Worm (Caenorhabditis elegans): ENCODE measurements around the gene lin-66.

The lin-66 gene

DNA sequence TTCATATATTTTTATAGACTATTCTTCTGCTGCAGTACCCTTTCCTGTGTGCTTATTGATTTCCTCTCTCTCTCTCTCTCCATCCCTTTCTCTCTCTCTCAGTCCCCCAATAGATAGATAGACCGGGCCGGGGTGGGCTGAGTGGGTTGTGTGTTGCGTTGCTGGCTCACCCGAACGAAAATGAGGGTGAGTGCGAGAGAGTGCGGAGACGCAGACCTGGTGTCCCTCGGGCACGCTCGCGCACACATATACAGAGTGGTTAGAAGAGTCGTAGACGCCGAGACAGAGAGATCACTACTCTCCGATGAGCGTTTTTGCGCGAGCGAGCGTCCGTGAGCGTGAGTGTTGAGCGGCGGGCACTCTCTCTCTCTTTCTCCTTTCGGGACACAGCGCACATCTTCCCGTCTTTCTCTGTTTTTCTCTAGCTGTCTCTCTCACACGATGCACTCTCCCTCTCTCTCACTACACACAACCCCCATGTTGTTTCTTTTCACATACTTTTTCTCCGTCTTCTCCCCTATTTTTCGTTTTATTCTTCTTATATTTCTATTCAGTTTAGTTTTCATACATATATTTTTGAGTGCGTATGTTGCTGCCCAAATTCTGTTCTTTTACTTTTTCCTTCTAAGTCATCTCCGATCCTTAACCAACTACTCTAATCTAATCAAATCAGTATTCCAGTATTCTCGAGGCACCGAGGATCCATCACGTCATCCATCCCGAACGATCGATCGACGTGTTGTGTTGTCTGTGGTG is at the start of gene lin-66:
lin-66 (plus strand) TSS at position 672 of the 756 bp plus-strand sequence.
- TF ChIP-seq lsy-2 (tag; optimal IDR thresholded peaks at IDR 0.05) = no peak
- TF ChIP-seq ceh-43 (GFP tag; optimal IDR thresholded peaks at IDR 0.05) = no peak
- peak; percentile 31 for TF ChIP-seq unc-39 (tag; optimal IDR thresholded peaks at IDR 0.05)
- TF ChIP-seq nhr-28 (tag; optimal IDR thresholded peaks at IDR 0.05) = no peak
- TF ChIP-seq hlh-1 (tag; optimal IDR thresholded peaks at IDR 0.05) = peak; percentile 9
- peak; percentile 95 for TF ChIP-seq pha-4 (tag; optimal IDR thresholded peaks at IDR 0.05)
- peak; percentile 44 for TF ChIP-seq tbx-8 (GFP tag; optimal IDR thresholded peaks at IDR 0.05)
- TF ChIP-seq lin-13 (tag; optimal IDR thresholded peaks at IDR 0.05) = peak; percentile 74
- peak; percentile 66 for TF ChIP-seq unc-62 (GFP tag; optimal IDR thresholded peaks at IDR 0.05)
- TF ChIP-seq ztf-11 (tag; optimal IDR thresholded peaks at IDR 0.05) = peak; percentile 46
- peak; percentile 84 for TF ChIP-seq sptf-1 (tag; optimal IDR thresholded peaks at IDR 0.05)
- TF ChIP-seq mep-1 (tag; optimal IDR thresholded peaks at IDR 0.05) = peak; percentile 49
- peak; percentile 81 for TF ChIP-seq drap-1 (GFP tag; optimal IDR thresholded peaks at IDR 0.05)
- peak; percentile 70 for TF ChIP-seq M03D4.4 (tag; optimal IDR thresholded peaks at IDR 0.05)
- peak; percentile 37 for TF ChIP-seq cnd-1 (tag; optimal IDR thresholded peaks at IDR 0.05)
- peak; percentile 49 for TF ChIP-seq ceh-39 (tag; optimal IDR thresholded peaks at IDR 0.05)
- no peak for TF ChIP-seq elt-3 (tag; optimal IDR thresholded peaks at IDR 0.05)
- no peak for TF ChIP-seq snpc-4 (tag; optimal IDR thresholded peaks at IDR 0.05)
- TF ChIP-seq ces-1 (GFP tag; optimal IDR thresholded peaks at IDR 0.05) = peak; percentile 42
- TF ChIP-seq nhr-237 (tag; optimal IDR thresholded peaks at IDR 0.05) = peak; percentile 55
- peak; percentile 98 for TF ChIP-seq unc-120 (tag; optimal IDR thresholded peaks at IDR 0.05; ENCODE audit: poor library complexity, severe bottlenecking)
- peak; percentile 74 for TF ChIP-seq ham-2 (GFP tag; optimal IDR thresholded peaks at IDR 0.05)
- TF ChIP-seq mls-2 (tag; optimal IDR thresholded peaks at IDR 0.05) = peak; percentile 86

DNA sequence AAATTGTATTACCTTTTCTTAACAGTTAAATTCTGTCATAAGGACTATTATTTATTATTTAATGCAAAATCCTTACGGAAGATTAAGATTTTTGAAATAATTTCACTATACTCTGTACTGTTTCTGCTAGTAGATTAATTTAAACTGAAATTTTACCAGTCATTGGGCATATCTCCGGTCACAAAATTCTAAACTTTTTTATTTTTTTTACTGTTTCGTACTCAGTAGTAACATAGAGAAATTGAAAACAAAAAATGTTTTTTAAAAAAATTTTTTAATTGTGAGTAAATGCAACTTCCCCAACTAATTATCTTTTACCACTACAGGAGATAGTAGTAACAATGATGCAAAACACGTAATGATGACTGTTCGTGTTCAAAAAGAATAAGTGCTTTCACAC is 49.6 kb upstream of the lin-66 start:
- TF ChIP-seq unc-39 (tag; optimal IDR thresholded peaks at IDR 0.05) (no peak), lsy-2 (tag; optimal IDR thresholded peaks at IDR 0.05) (no peak), blmp-1 (tag; optimal IDR thresholded peaks at IDR 0.05) (no peak), ham-2 (GFP tag; optimal IDR thresholded peaks at IDR 0.05) (no peak), nhr-237 (tag; optimal IDR thresholded peaks at IDR 0.05) (no peak), elt-1 (tag; optimal IDR thresholded peaks at IDR 0.05; ENCODE audit: borderline replicate concordance, insufficient read depth) (no peak), ceh-43 (GFP tag; optimal IDR thresholded peaks at IDR 0.05) (no peak), mls-2 (tag; optimal IDR thresholded peaks at IDR 0.05) (no peak), nhr-28 (tag; optimal IDR thresholded peaks at IDR 0.05) (no peak), nhr-76 (tag; optimal IDR thresholded peaks at IDR 0.05) (no peak), ztf-11 (tag; optimal IDR thresholded peaks at IDR 0.05) (no peak), mab-5 (tag; optimal IDR thresholded peaks at IDR 0.05) (no peak), lin-32 (GFP tag; optimal IDR thresholded peaks at IDR 0.05) (no peak)

DNA sequence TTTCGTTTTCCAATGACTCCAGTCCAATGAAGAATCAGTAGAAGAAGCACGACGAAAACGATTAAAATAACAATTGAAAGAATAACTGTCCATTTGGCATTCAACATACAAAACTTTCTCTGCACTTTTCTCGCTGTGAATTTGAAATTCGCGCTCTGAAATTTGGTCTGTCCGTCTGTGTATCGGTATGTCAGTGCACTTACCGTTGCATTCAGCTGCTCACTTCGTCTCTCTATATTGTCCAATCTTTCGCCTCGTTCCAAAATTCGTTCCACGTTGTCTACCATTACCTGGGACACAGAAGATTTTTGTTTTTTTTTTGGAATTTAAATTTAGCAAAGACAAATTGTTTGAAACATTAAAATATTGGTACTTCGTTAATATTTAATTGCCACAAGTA is 27.4 kb upstream of the lin-66 start:
- TF ChIP-seq ceh-39 (tag; optimal IDR thresholded peaks at IDR 0.05) = no peak
- no peak for TF ChIP-seq nhr-2 (tag; optimal IDR thresholded peaks at IDR 0.05)

DNA sequence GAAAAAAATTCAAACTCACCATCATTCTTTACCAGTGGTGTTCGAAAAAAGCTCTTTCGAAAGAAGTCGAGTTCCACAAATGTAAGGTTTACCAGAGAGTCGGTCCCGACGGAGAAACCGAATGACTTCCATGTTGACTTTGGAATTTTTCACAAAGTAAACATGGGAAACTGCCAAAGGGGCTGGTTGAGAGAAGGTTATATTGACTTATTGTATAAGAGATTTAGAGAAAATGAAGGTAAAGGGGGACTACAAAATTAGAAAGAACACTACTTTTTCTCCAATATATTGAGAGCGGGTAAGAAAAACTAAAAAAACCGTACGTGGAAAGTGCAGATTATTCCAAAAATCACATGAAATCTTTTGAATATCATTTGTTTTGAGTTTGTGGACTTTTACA is 22.7 kb upstream of the lin-66 start, which contains the start of gene vamp-8:
vamp-8 (minus strand) TSS at position 25 of the 400 bp plus-strand sequence.
- TF ChIP-seq M03D4.4 (tag; optimal IDR thresholded peaks at IDR 0.05) (no peak), lin-13 (tag; optimal IDR thresholded peaks at IDR 0.05) (no peak), unc-39 (tag; optimal IDR thresholded peaks at IDR 0.05) (no peak), pha-4 (tag; optimal IDR thresholded peaks at IDR 0.05) (peak; percentile 52), elt-1 (tag; optimal IDR thresholded peaks at IDR 0.05; ENCODE audit: borderline replicate concordance, insufficient read depth) (no peak)

DNA sequence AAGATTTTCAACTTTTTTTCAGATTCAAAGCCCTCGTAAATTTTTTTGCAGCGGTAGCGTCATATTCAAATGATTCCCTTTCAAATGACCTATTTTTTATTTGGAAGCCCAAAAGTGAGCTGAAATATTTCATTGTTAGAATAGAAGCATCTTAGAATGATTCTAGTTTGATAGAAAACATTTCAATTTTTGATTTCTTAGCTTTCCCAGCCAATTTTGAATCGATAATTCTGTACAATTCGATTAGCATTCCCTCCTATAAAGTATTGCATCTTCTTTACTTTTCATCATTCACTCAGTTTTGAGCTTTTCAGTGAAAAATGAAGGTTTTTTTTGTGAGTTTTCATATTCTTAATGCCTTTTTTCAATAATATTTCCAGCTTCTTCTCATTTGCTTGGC is 21.1 kb upstream of the lin-66 start, which contains the start of gene B0513.90:
B0513.90 (plus strand) TSS at position 301 of the 400 bp plus-strand sequence.
- TF ChIP-seq ces-1 (GFP tag; optimal IDR thresholded peaks at IDR 0.05) (no peak), ceh-39 (tag; optimal IDR thresholded peaks at IDR 0.05) (no peak), tbx-8 (GFP tag; optimal IDR thresholded peaks at IDR 0.05) (no peak), elt-1 (tag; optimal IDR thresholded peaks at IDR 0.05; ENCODE audit: borderline replicate concordance, insufficient read depth) (no peak), unc-62 (GFP tag; optimal IDR thresholded peaks at IDR 0.05) (no peak), pha-4 (tag; optimal IDR thresholded peaks at IDR 0.05) (no peak), lsy-2 (tag; optimal IDR thresholded peaks at IDR 0.05) (no peak), cnd-1 (tag; optimal IDR thresholded peaks at IDR 0.05) (no peak), nhr-28 (tag; optimal IDR thresholded peaks at IDR 0.05) (no peak), ceh-43 (GFP tag; optimal IDR thresholded peaks at IDR 0.05) (no peak), ztf-11 (tag; optimal IDR thresholded peaks at IDR 0.05) (no peak), nhr-76 (tag; optimal IDR thresholded peaks at IDR 0.05) (no peak), lin-32 (GFP tag; optimal IDR thresholded peaks at IDR 0.05) (no peak), blmp-1 (tag; optimal IDR thresholded peaks at IDR 0.05) (no peak), hlh-1 (tag; optimal IDR thresholded peaks at IDR 0.05) (no peak), sptf-1 (tag; optimal IDR thresholded peaks at IDR 0.05) (no peak), mab-5 (tag; optimal IDR thresholded peaks at IDR 0.05) (no peak), drap-1 (GFP tag; optimal IDR thresholded peaks at IDR 0.05) (no peak), mep-1 (tag; optimal IDR thresholded peaks at IDR 0.05) (no peak), lin-13 (tag; optimal IDR thresholded peaks at IDR 0.05) (no peak)
